Worm (Caenorhabditis elegans): ENCODE measurements around the gene C27H5.12.

- TF ChIP-seq aly-1 (tag; optimal IDR thresholded peaks at IDR 0.05) (no peak), scrt-1 (GFP tag; IDR thresholded peaks at IDR 0.05) (no peak), ama-1 (optimal IDR thresholded peaks at IDR 0.05) (no peak), B0310.2 (tag; optimal IDR thresholded peaks at IDR 0.05) (no peak), ceh-36 (tag; optimal IDR thresholded peaks at IDR 0.05) (no peak), tbx-37 (GFP tag; conservative IDR thresholded peaks at IDR 0.05) (no peak), tra-4 (tag; optimal IDR thresholded peaks at IDR 0.05) (no peak), hmg-4 (GFP tag; optimal IDR thresholded peaks at IDR 0.05) (no peak), F13C5.2 (tag; optimal IDR thresholded peaks at IDR 0.05) (no peak), tbx-11 (GFP tag; IDR thresholded peaks at IDR 0.05) (no peak), sea-1 (GFP tag; conservative IDR thresholded peaks at IDR 0.05) (no peak), ceh-13 (GFP tag; optimal IDR thresholded peaks at IDR 0.05) (no peak)
Observed at ce11 chrII:7195541-7195940, 34.1 kb upstream of the C27H5.12 start, which contains the start of gene acdh-12.

Measured in whole organism, early embryonic.